Fruit fly (Drosophila melanogaster): ENCODE data around the gene trh.

trh gene

dm6 chr3L:319145-320009, 73.1 kb downstream of the trh start, which contains the start of gene fwd (continued):
- TF ChIP-seq Nf-YC (tag; optimal IDR thresholded peaks at IDR 0.05) (peak; percentile 61), CG5953 (GFP tag; IDR thresholded peaks at IDR 0.05) (no peak), pita (GFP tag; optimal IDR thresholded peaks at IDR 0.05) (no peak), Hr39 (optimal IDR thresholded peaks at IDR 0.05) (no peak), hbn (GFP tag; IDR thresholded peaks at IDR 0.05; ENCODE audit: partially characterized antibody) (0 out of 2 replicates have a peak, but pooled peaks have one; percentile 20), CG3995 (GFP tag; optimal IDR thresholded peaks at IDR 0.05) (peak; percentile 30), dm (GFP tag; optimal IDR thresholded peaks at IDR 0.05) (peak; percentile 36), HmgZ (tag; optimal IDR thresholded peaks at IDR 0.05) (peak; percentile 85), CG14710 (tag; optimal IDR thresholded peaks at IDR 0.05) (peak; percentile 91), lilli (GFP tag; optimal IDR thresholded peaks at IDR 0.05) (peak; percentile 38), cwo (GFP tag; optimal IDR thresholded peaks at IDR 0.05) (peak; percentile 19), Adf1 (GFP tag; IDR thresholded peaks at IDR 0.05) (peak; percentile 88), CG4360 (GFP tag; IDR thresholded peaks at IDR 0.05) (peak; percentile 76), pfk (GFP tag; optimal IDR thresholded peaks at IDR 0.05) (peak; percentile 51), zf30C (GFP tag; optimal IDR thresholded peaks at IDR 0.05) (no peak), CG1792 (GFP tag; optimal IDR thresholded peaks at IDR 0.05) (no peak), nerfin-1 (tag; optimal IDR thresholded peaks at IDR 0.05) (peak; percentile 38), oc (tag; optimal IDR thresholded peaks at IDR 0.05) (peak; percentile 69), CG6683 (GFP tag; optimal IDR thresholded peaks at IDR 0.05) (peak; percentile 20), Trl (optimal IDR thresholded peaks at IDR 0.05) (no peak), Trl (GFP tag; optimal IDR thresholded peaks at IDR 0.05) (no peak), kay (GFP tag; optimal IDR thresholded peaks at IDR 0.05) (peak; percentile 63), chn (GFP tag; optimal IDR thresholded peaks at IDR 0.05) (peak; percentile 6), CG7271 (tag; optimal IDR thresholded peaks at IDR 0.05) (peak; percentile 77), h (optimal IDR thresholded peaks at IDR 0.05) (no peak), CG32532 (GFP tag; IDR thresholded peaks at IDR 0.05) (peak; percentile 36; the same call in 1 of the 2 replicates), CG12391 (tag; optimal IDR thresholded peaks at IDR 0.05) (peak; percentile 62), unc-4 (GFP tag; IDR thresholded peaks at IDR 0.05; ENCODE audit: partially characterized antibody) (0 out of 2 replicates have a peak, but pooled peaks have one; percentile 20), CG1233 (GFP tag; optimal IDR thresholded peaks at IDR 0.05) (peak; percentile 18), CG15601 (tag; optimal IDR thresholded peaks at IDR 0.05) (peak; percentile 52), Ssrp (tag; optimal IDR thresholded peaks at IDR 0.05) (no peak), Xrp1 (GFP tag; IDR thresholded peaks at IDR 0.05) (peak; percentile 13; the same call in 1 of the 2 replicates), unpg (GFP tag; optimal IDR thresholded peaks at IDR 0.05) (peak; percentile 26), Oaz (GFP tag; IDR thresholded peaks at IDR 0.05) (no peak), HmgD (GFP tag; optimal IDR thresholded peaks at IDR 0.05) (peak; percentile 85), twi (tag; optimal IDR thresholded peaks at IDR 0.05) (peak; percentile 47), Ptx1 (GFP tag; IDR thresholded peaks at IDR 0.05) (0 out of 2 replicates have a peak, but pooled peaks have one; percentile 19), bab2 (GFP tag; optimal IDR thresholded peaks at IDR 0.05) (no peak), CG8478 (optimal IDR thresholded peaks at IDR 0.05) (peak; percentile 78), CG14441 (GFP tag; IDR thresholded peaks at IDR 0.05) (peak; percentile 20; the same call in 1 of the 2 replicates), BEAF-32 (GFP tag; optimal IDR thresholded peaks at IDR 0.05) (peak; percentile 52), CG6791 (GFP tag; IDR thresholded peaks at IDR 0.05; ENCODE audit: partially characterized antibody) (peak; percentile 54; the same call in 1 of the 3 replicates), D19B (GFP tag; optimal IDR thresholded peaks at IDR 0.05) (peak; percentile 71), MESR4 (GFP tag; optimal IDR thresholded peaks at IDR 0.05) (peak; percentile 80), scrt (GFP tag; optimal IDR thresholded peaks at IDR 0.05) (peak; percentile 63), CG15514 (GFP tag; optimal IDR thresholded peaks at IDR 0.05) (peak; percentile 81), dmrt11E (tag; optimal IDR thresholded peaks at IDR 0.05) (peak; percentile 10), CG12155 (GFP tag; optimal IDR thresholded peaks at IDR 0.05) (peak; percentile 100), vnd (GFP tag; IDR thresholded peaks at IDR 0.05; ENCODE audit: partially characterized antibody) (0 out of 3 replicates have a peak, but pooled peaks have one; percentile 11)
